Fruit fly (Drosophila melanogaster) whole organism, adult: ENCODE results near the gene Jhbp7.

ENCODE experiments used
- CG11617 ChIP-seq: fragments of 200-800 bp; sonication (Bioruptor generic); optimal IDR thresholded peaks from 2 replicates; lab custom pipeline; 2017; ENCODE audit warnings: mild to moderate bottlenecking, missing biosample characterization, missing genetic modification reagents, missing genetic modification characterization
- CG12768 ChIP-seq: fragments of 200-800 bp; sonication (Bioruptor generic); optimal IDR thresholded peaks from 2 replicates; lab custom pipeline; 2017; ENCODE audit warnings: missing biosample characterization, missing genetic modification characterization, mild to moderate bottlenecking, moderate library complexity, missing genetic modification reagents
- CG1620 ChIP-seq: fragments of 200-800 bp; sonication (Bioruptor generic); optimal IDR thresholded peaks from 2 replicates; lab custom pipeline; 2016; ENCODE audit warnings: missing biosample characterization, missing genetic modification characterization
- CG33017 ChIP-seq: fragments of 200-800 bp; sonication (Bioruptor generic); optimal IDR thresholded peaks from 2 replicates; lab custom pipeline; 2018; ENCODE audit warnings: missing biosample characterization, mild to moderate bottlenecking, missing genetic modification characterization, moderate library complexity
- CG5204 ChIP-seq: fragments of 200-800 bp; sonication (Bioruptor generic); optimal IDR thresholded peaks from 2 replicates; lab custom pipeline; 2016; ENCODE audit warnings: missing biosample characterization, missing genetic modification characterization
- CG7101 ChIP-seq: fragments of 200-800 bp; sonication (Bioruptor generic); optimal IDR thresholded peaks from 2 replicates; lab custom pipeline; 2018; ENCODE audit warnings: missing biosample characterization, mild to moderate bottlenecking, missing genetic modification characterization, moderate library complexity
- Clk ChIP-seq: fragments of 200-800 bp; sonication (Bioruptor generic); optimal IDR thresholded peaks from 2 replicates; lab custom pipeline; 2017; ENCODE audit warnings: missing biosample characterization, missing genetic modification characterization
- Crg-1 ChIP-seq: fragments of 200-800 bp; sonication (Bioruptor generic); optimal IDR thresholded peaks from 2 replicates; lab custom pipeline; 2016; ENCODE audit warnings: missing biosample characterization, missing genetic modification characterization
- Hr96 ChIP-seq: fragments of 200-800 bp; sonication (Bioruptor generic); optimal IDR thresholded peaks from 2 replicates; lab custom pipeline; 2016; ENCODE audit warnings: missing biosample characterization, missing genetic modification characterization
- Mnt ChIP-seq: fragments of 200-800 bp; sonication (Bioruptor generic); optimal IDR thresholded peaks from 2 replicates; lab custom pipeline; 2016; ENCODE audit warnings: missing biosample characterization, mild to moderate bottlenecking, missing genetic modification characterization
- bab1 ChIP-seq: fragments of 200-800 bp; sonication (Bioruptor generic); optimal IDR thresholded peaks from 3 replicates; lab custom pipeline; 2019; ENCODE audit warnings: missing biosample characterization, mild to moderate bottlenecking, missing genetic modification characterization, moderate library complexity
- cic ChIP-seq: fragments of 200-800 bp; sonication (Bioruptor generic); optimal IDR thresholded peaks from 2 replicates; lab custom pipeline; 2017; ENCODE audit warnings: missing biosample characterization, mild to moderate bottlenecking, missing genetic modification characterization, moderate library complexity
- cnc ChIP-seq, 2 experiments: fragments of >200 bp; optimal IDR thresholded peaks; 2 replicates each; lab custom pipeline; 2017
- kay ChIP-seq: fragments of 200-800 bp; sonication (Bioruptor generic); peaks from one replicate; lab custom pipeline; 2016; ENCODE audit warnings: missing biosample characterization, missing genetic modification characterization, borderline replicate concordance
- pad ChIP-seq: fragments of 200-800 bp; sonication (Bioruptor generic); optimal IDR thresholded peaks from 3 replicates; lab custom pipeline; 2017; ENCODE audit warnings: missing biosample characterization, missing genetic modification characterization, mild to moderate bottlenecking, moderate library complexity, missing genetic modification reagents
- tj ChIP-seq: fragments of 200-800 bp; sonication (Bioruptor generic); optimal IDR thresholded peaks from 3 replicates; lab custom pipeline; 2017; ENCODE audit warnings: missing biosample characterization, mild to moderate bottlenecking, missing genetic modification characterization, moderate library complexity
- toe ChIP-seq: fragments of 200-800 bp; sonication (Bioruptor generic); optimal IDR thresholded peaks from 2 replicates; lab custom pipeline; 2016; ENCODE audit warnings: missing biosample characterization, missing genetic modification characterization

Gene Jhbp7

dm6 chr3R:25285173-25285572 lies 47.8 kb downstream of the Jhbp7 start, which contains the start of gene CG31104:
CG31104 (plus strand) TSS chr3R:25285473.
- TF ChIP-seq kay (GFP tag; lab: Kevin White, UChicago) (peak; percentile 87), CG7101 (tag; lab: Kevin White, UChicago) (no peak)

DNA sequence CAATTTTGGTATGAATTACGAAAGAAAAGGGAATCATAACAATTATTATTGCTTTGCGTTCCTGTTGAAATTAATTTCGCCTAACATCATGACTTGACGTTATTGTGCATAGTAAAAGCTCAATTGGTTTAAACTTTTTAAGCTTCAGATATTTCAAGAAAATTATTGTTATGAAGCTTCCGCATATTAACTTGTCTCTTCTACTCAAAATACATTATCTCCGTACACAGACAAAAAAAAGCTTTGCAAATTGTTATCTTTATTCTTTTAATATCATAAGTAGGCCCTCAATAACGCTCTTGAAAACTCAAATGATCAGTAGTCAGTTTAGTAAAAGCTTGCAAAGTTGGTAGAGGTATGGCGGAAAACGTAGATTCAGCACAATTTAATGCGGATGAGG lies 49.7 kb downstream of the Jhbp7 start, which contains the start of gene CG13658:
Gene CG13658, plus strand, starts transcription at position 347 of the 400 bp plus-strand sequence.
- TF ChIP-seq toe (GFP tag; lab: Kevin White, UChicago) (no peak), pad (GFP tag; lab: Kevin White, UChicago) (no peak), CG5204 (GFP tag; lab: Kevin White, UChicago) (no peak), Clk (GFP tag; lab: Kevin White, UChicago) (no peak), CG33017 (tag; lab: Kevin White, UChicago) (no peak), Hr96 (no peak), CG7101 (tag; lab: Kevin White, UChicago) (no peak), cic (GFP tag; lab: Kevin White, UChicago) (peak; percentile 59), tj (GFP tag; lab: Kevin White, UChicago) (no peak), CG12768 (GFP tag; lab: Kevin White, UChicago) (peak; percentile 13), kay (GFP tag; lab: Kevin White, UChicago) (peak; percentile 90), cnc (optimal IDR thresholded peaks at IDR 0.05; lab: Kevin White, UChicago) (peak in 1 of 2 experiments; percentile 81), Mnt (GFP tag; lab: Kevin White, UChicago) (no peak), Crg-1 (GFP tag; lab: Kevin White, UChicago) (no peak), bab1 (GFP tag; lab: Kevin White, UChicago) (peak; percentile 14), CG11617 (GFP tag; lab: Kevin White, UChicago) (no peak), CG1620 (no peak)
